Worm (Caenorhabditis elegans) whole organism, mixed stage, embryonic: ENCODE measurements around the gene ceh-14.

Experiments
- mab-5 ChIP-seq: fragments of 150-350 bp; optimal IDR thresholded peaks from 2 replicates; lab custom pipeline; 2014; ENCODE audit warnings: missing biosample characterization, missing genetic modification characterization
- nhr-237 ChIP-seq: fragments of 150-350 bp; optimal IDR thresholded peaks from 2 replicates; lab custom pipeline; 2014; ENCODE audit warnings: missing biosample characterization, missing genetic modification characterization
- nhr-28 ChIP-seq: fragments of 150-350 bp; optimal IDR thresholded peaks from 2 replicates; lab custom pipeline; 2014; ENCODE audit warnings: missing biosample characterization, missing genetic modification characterization
- nhr-76 ChIP-seq: sonication (generic microtip); optimal IDR thresholded peaks from 2 replicates; lab custom pipeline; 2017; ENCODE audit warnings: missing biosample characterization, missing genetic modification characterization
- pha-4 ChIP-seq: fragments of 150-350 bp; optimal IDR thresholded peaks from 2 replicates; lab custom pipeline; 2018; ENCODE audit warnings: missing biosample characterization, missing genetic modification reagents, missing genetic modification characterization
- snpc-4 ChIP-seq: fragments of 150-350 bp; optimal IDR thresholded peaks from 2 replicates; lab custom pipeline; 2014; ENCODE audit warnings: missing biosample characterization, missing genetic modification characterization
- sptf-1 ChIP-seq: sonication (generic microtip); optimal IDR thresholded peaks from 2 replicates; lab custom pipeline; 2017; ENCODE audit warnings: mild to moderate bottlenecking, missing genetic modification characterization, moderate library complexity, missing compliant biosample characterization
- unc-39 ChIP-seq: fragments of 150-350 bp; optimal IDR thresholded peaks from 2 replicates; lab custom pipeline; 2014; ENCODE audit warnings: missing biosample characterization, missing genetic modification characterization

DNA sequence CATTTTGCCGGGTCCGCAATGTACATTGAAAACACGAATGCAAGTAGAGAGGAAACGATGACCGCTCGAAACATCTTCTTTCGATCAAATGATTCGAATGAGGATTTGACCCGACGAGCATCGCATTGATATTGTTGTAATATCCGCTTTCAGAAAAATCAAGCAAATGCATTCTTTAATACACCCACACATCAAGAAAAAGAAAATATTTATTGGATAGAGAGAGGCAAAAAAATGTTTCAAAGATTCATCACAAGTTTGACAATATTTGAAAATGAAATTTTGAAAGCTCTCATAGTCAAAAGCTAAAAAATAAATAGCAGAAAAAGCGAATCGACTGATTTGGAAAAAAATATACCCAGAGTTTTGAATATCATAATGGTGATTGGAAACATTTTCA is 37.0 kb downstream of the ceh-14 start, which contains the start of gene try-14:
- TF ChIP-seq nhr-237 (tag; lab: Kevin White, UChicago) (no peak), snpc-4 (no peak), pha-4 (tag; lab: Kevin White, UChicago) (no peak), nhr-28 (tag; lab: Kevin White, UChicago) (no peak), unc-39 (no peak), mab-5 (tag; lab: Kevin White, UChicago) (no peak), nhr-76 (tag; lab: Kevin White, UChicago) (no peak), sptf-1 (tag; lab: Kevin White, UChicago) (no peak)
